Worm (Caenorhabditis elegans): ENCODE data around the gene nep-21.

DNA sequence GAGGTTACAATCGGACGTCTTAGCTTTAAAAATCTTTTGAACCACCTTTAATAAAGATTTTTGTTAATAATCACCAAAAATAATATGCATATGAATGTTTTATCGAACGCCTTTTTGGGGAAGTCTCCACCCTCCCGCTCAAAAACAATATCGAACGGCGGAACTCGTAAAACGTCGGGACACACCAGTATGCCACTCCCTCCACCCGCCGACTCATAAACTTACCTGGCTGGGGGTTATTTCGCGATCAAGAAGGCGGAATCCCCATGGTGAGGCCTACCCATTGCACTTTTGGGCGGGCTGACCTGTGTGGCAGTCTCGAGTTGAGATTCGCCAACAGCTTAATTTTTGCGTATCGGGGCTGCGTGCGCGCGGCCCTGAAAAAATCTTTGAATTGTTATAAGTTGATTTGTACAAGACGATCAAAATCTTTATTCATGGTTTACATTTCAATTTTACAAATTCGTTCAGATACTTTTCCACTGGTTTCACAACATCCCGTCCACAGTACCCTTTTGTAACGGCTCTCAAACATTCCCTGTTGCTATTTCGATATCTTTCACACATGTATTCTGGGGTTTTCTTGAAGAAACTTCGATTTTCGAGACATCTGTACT is 41.2 kb upstream of the nep-21 start:
- TF ChIP-seq R02D3.7 (tag; optimal IDR thresholded peaks at IDR 0.05) (no peak), nhr-12 (tag; optimal IDR thresholded peaks at IDR 0.05) (no peak), mdl-1 (tag; optimal IDR thresholded peaks at IDR 0.05) (no peak), unc-62 (GFP tag; optimal IDR thresholded peaks at IDR 0.05) (no peak), aly-2 (tag; optimal IDR thresholded peaks at IDR 0.05) (no peak), ztf-11 (tag; optimal IDR thresholded peaks at IDR 0.05) (no peak), blmp-1 (tag; optimal IDR thresholded peaks at IDR 0.05; ENCODE audit: insufficient read depth) (no peak), nhr-237 (tag; optimal IDR thresholded peaks at IDR 0.05) (no peak)
